Fruit fly (Drosophila melanogaster) whole organism, embryonic: Measurements from ENCODE around the gene Agpat4.

Source experiments
- ATbp ChIP-seq: fragments of 200-800 bp; sonication (Bioruptor generic); optimal IDR thresholded peaks from 2 replicates; lab custom pipeline; 2017; ENCODE audit warnings: missing biosample characterization, mild to moderate bottlenecking, missing genetic modification characterization, missing genetic modification reagents
- Aef1 ChIP-seq: fragments of 200-800 bp; sonication (Bioruptor generic); IDR thresholded peaks from 3 replicates; pipeline ENCODE4 v1.3.6; 2022; ENCODE audit warnings: missing biosample characterization, missing genetic modification characterization
- Blimp-1 ChIP-seq: fragments of 200-800 bp; sonication (Bioruptor generic); optimal IDR thresholded peaks from 3 replicates; lab custom pipeline; 2018; ENCODE audit warnings: missing biosample characterization, missing genetic modification characterization, mild to moderate bottlenecking, moderate library complexity, missing genetic modification reagents
- CG10543 ChIP-seq: fragments of 200-800 bp; sonication (Bioruptor generic); optimal IDR thresholded peaks from 3 replicates; lab custom pipeline; 2017; ENCODE audit warnings: missing biosample characterization, mild to moderate bottlenecking, missing genetic modification characterization, moderate library complexity
- CG11085 ChIP-seq: fragments of 200-800 bp; sonication (Bioruptor generic); IDR thresholded peaks from 2 replicates; pipeline ENCODE4 v1.3.6; 2022; ENCODE audit warnings: missing biosample characterization, missing genetic modification characterization
- CG12104 ChIP-seq: fragments of 200-800 bp; sonication (Bioruptor generic); optimal IDR thresholded peaks from 3 replicates; lab custom pipeline; 2016; ENCODE audit warnings: missing biosample characterization, missing genetic modification characterization
- CG14710 ChIP-seq: fragments of 200-800 bp; sonication (Bioruptor generic); optimal IDR thresholded peaks from 3 replicates; lab custom pipeline; 2019; ENCODE audit warnings: missing biosample characterization, mild to moderate bottlenecking, missing genetic modification characterization, moderate library complexity
- CG15269 ChIP-seq: fragments of 200-800 bp; sonication (Bioruptor generic); optimal IDR thresholded peaks from 2 replicates; lab custom pipeline; 2018; ENCODE audit warnings: missing biosample characterization, mild to moderate bottlenecking, missing genetic modification characterization, moderate library complexity
- CG16779 ChIP-seq: fragments of 200-800 bp; sonication (Bioruptor generic); IDR thresholded peaks from 2 replicates; pipeline ENCODE4 v1.3.6; 2022; ENCODE audit warnings: missing biosample characterization, missing genetic modification characterization
- CG17612 ChIP-seq: fragments of 200-800 bp; sonication (Bioruptor generic); IDR thresholded peaks from 2 replicates; pipeline ENCODE4 v1.3.6; 2022; ENCODE audit warnings: missing biosample characterization, missing genetic modification characterization
- CG17829 ChIP-seq: fragments of 200-800 bp; optimal IDR thresholded peaks from 2 replicates; lab custom pipeline; 2019; ENCODE audit warnings: missing biosample characterization, mild to moderate bottlenecking, missing genetic modification characterization, moderate library complexity
- CG18599 ChIP-seq: fragments of 200-800 bp; sonication (Bioruptor generic); optimal IDR thresholded peaks from 3 replicates; lab custom pipeline; 2017; ENCODE audit warnings: missing biosample characterization, missing genetic modification characterization, mild to moderate bottlenecking, moderate library complexity, missing genetic modification reagents
- CG31441 ChIP-seq: fragments of 200-800 bp; sonication (Bioruptor generic); IDR thresholded peaks from 2 replicates; pipeline ENCODE4 v1.3.6; 2022; ENCODE audit warnings: missing biosample characterization, missing genetic modification characterization
- CG3847 ChIP-seq: fragments of 200-800 bp; sonication (Bioruptor generic); IDR thresholded peaks from 2 replicates; pipeline ENCODE4 v1.3.6; 2022; ENCODE audit warnings: missing biosample characterization, missing genetic modification characterization
- CG6689 ChIP-seq: fragments of 200-800 bp; sonication (Bioruptor generic); IDR thresholded peaks from 2 replicates; pipeline ENCODE4 v1.3.6; 2022; ENCODE audit warnings: missing biosample characterization, missing genetic modification characterization
- CG6791 ChIP-seq: fragments of 200-800 bp; sonication (Bioruptor generic); IDR thresholded peaks from 3 replicates; pipeline ENCODE4 v1.3.6; 2022; ENCODE audit warnings: missing biosample characterization, missing genetic modification characterization; ENCODE audit not compliant: partially characterized antibody
- CG8290 ChIP-seq, 3 experiments: fragments of 200-800 bp; sonication (Bioruptor generic); optimal IDR thresholded peaks; 2 replicates each; lab custom pipeline; 2016 to 2019; ENCODE audit warnings: missing biosample characterization in 3 of 3, missing genetic modification characterization in 3 of 3, mild to moderate bottlenecking in 2 of 3, moderate library complexity in 1 of 3
- CG8765 ChIP-seq: fragments of 200-800 bp; sonication (Bioruptor generic); IDR thresholded peaks from 2 replicates; pipeline ENCODE4 v1.3.6; 2022; ENCODE audit warnings: missing biosample characterization, missing genetic modification characterization
- CG8924 ChIP-seq: fragments of 200-800 bp; optimal IDR thresholded peaks from 3 replicates; lab custom pipeline; 2019; ENCODE audit warnings: missing biosample characterization, mild to moderate bottlenecking, missing genetic modification characterization, moderate library complexity
- CG9727 ChIP-seq: fragments of 200-800 bp; sonication (Bioruptor generic); optimal IDR thresholded peaks from 3 replicates; lab custom pipeline; 2017; ENCODE audit warnings: missing biosample characterization, mild to moderate bottlenecking, missing genetic modification characterization
- Dp ChIP-seq: fragments of 200-800 bp; sonication (Bioruptor generic); optimal IDR thresholded peaks from 2 replicates; lab custom pipeline; 2018; ENCODE audit warnings: missing biosample characterization, mild to moderate bottlenecking, missing genetic modification characterization, moderate library complexity
- Ets65A ChIP-seq: fragments of 200-800 bp; sonication (Bioruptor generic); peaks from one replicate; lab custom pipeline; 2016; ENCODE audit warnings: missing biosample characterization, missing genetic modification characterization
- Hmx ChIP-seq: fragments of 200-800 bp; sonication (Bioruptor generic); optimal IDR thresholded peaks from 2 replicates; lab custom pipeline; 2016; ENCODE audit warnings: missing biosample characterization, missing genetic modification characterization
- MTF-1 ChIP-seq: fragments of 200-800 bp; sonication (Bioruptor generic); optimal IDR thresholded peaks from 2 replicates; lab custom pipeline; 2018; ENCODE audit warnings: missing biosample characterization, mild to moderate bottlenecking, missing genetic modification characterization, borderline replicate concordance
- Mrtf ChIP-seq: fragments of 200-800 bp; sonication (Bioruptor generic); IDR thresholded peaks from 3 replicates; pipeline ENCODE4 v1.3.6; 2022; ENCODE audit warnings: missing biosample characterization, missing genetic modification characterization
- NC2α ChIP-seq: fragments of 200-800 bp; sonication (Bioruptor generic); optimal IDR thresholded peaks from 2 replicates; lab custom pipeline; 2016; ENCODE audit warnings: missing biosample characterization, missing genetic modification characterization
- PHDP ChIP-seq: fragments of 200-800 bp; sonication (Bioruptor generic); optimal IDR thresholded peaks from 3 replicates; lab custom pipeline; 2018; ENCODE audit warnings: missing biosample characterization, mild to moderate bottlenecking, missing genetic modification characterization, moderate library complexity
- Taf1 ChIP-seq: fragments of 200-800 bp; sonication (Bioruptor generic); IDR thresholded peaks from 2 replicates; pipeline ENCODE4 v1.3.6; 2022; ENCODE audit warnings: missing biosample characterization, missing genetic modification characterization
- bab2 ChIP-seq: fragments of 200-800 bp; sonication (Bioruptor generic); optimal IDR thresholded peaks from 2 replicates; lab custom pipeline; 2016; ENCODE audit warnings: missing biosample characterization, missing genetic modification characterization
- br ChIP-seq: fragments of >200 bp; optimal IDR thresholded peaks from 2 replicates; lab custom pipeline; 2017
- cato ChIP-seq: fragments of 200-800 bp; sonication (Bioruptor generic); optimal IDR thresholded peaks from 2 replicates; lab custom pipeline; 2016; ENCODE audit warnings: missing biosample characterization, missing genetic modification characterization, borderline replicate concordance
- chif ChIP-seq, 2 experiments: fragments of 200-800 bp; sonication (Bioruptor generic); optimal IDR thresholded peaks; 3 replicates each; lab custom pipeline; 2016; ENCODE audit warnings: missing biosample characterization in 2 of 2, missing genetic modification characterization in 2 of 2
- dimm ChIP-seq: fragments of 200-800 bp; sonication (Bioruptor generic); IDR thresholded peaks from 2 replicates; pipeline ENCODE4 v1.3.6; 2022; ENCODE audit warnings: missing biosample characterization, missing genetic modification characterization
- exex ChIP-seq: fragments of 200-800 bp; sonication (Bioruptor generic); optimal IDR thresholded peaks from 4 replicates; lab custom pipeline; 2018; ENCODE audit warnings: missing biosample characterization, mild to moderate bottlenecking, missing genetic modification characterization, moderate library complexity
- fru ChIP-seq: fragments of >200 bp; optimal IDR thresholded peaks from 2 replicates; lab custom pipeline; 2017
- jing ChIP-seq: fragments of 200-800 bp; sonication (Bioruptor generic); optimal IDR thresholded peaks from 2 replicates; lab custom pipeline; 2018; ENCODE audit warnings: missing biosample characterization, mild to moderate bottlenecking, missing genetic modification characterization
- lmd ChIP-seq: fragments of 200-800 bp; sonication (Bioruptor generic); IDR thresholded peaks from 2 replicates; pipeline ENCODE4 v1.3.6; 2022; ENCODE audit warnings: missing biosample characterization, missing genetic modification characterization
- oc ChIP-seq: fragments of 200-800 bp; sonication (Bioruptor generic); optimal IDR thresholded peaks from 2 replicates; lab custom pipeline; 2018; ENCODE audit warnings: missing biosample characterization, mild to moderate bottlenecking, missing genetic modification characterization, moderate library complexity
- odd ChIP-seq: fragments of 200-800 bp; sonication (Bioruptor generic); optimal IDR thresholded peaks from 2 replicates; lab custom pipeline; 2017; ENCODE audit warnings: missing biosample characterization, mild to moderate bottlenecking, missing genetic modification characterization
- pan ChIP-seq, 4 experiments: fragments of >200 bp in 3 of 4; fragments of 200-800 bp in 1 of 4; sonication (Bioruptor generic) in 1 of 4; optimal IDR thresholded peaks in 3 of 4; IDR thresholded peaks in 1 of 4; 2 replicates each; pipeline versions ENCODE4 v1.3.6 to Lab custom; 2017 to 2022; ENCODE audit warnings: missing biosample characterization in 2 of 4, missing genetic modification characterization in 2 of 4, mixed read lengths in 1 of 4
- peb ChIP-seq: fragments of 200-800 bp; sonication (Bioruptor generic); IDR thresholded peaks from 2 replicates; pipeline ENCODE4 v1.3.6; 2022; ENCODE audit warnings: missing biosample characterization, missing genetic modification characterization
- psq ChIP-seq: fragments of 200-800 bp; sonication (Bioruptor generic); optimal IDR thresholded peaks from 2 replicates; lab custom pipeline; 2017; ENCODE audit warnings: missing biosample characterization, missing genetic modification characterization
- pzg ChIP-seq: fragments of 200-800 bp; sonication (Bioruptor generic); optimal IDR thresholded peaks from 3 replicates; lab custom pipeline; 2018; ENCODE audit warnings: missing biosample characterization, mild to moderate bottlenecking, missing genetic modification characterization, moderate library complexity
- repo ChIP-seq: fragments of 200-800 bp; sonication (Bioruptor generic); optimal IDR thresholded peaks from 2 replicates; lab custom pipeline; 2016; ENCODE audit warnings: missing biosample characterization, missing genetic modification characterization
- row ChIP-seq: fragments of 200-800 bp; sonication (Bioruptor generic); IDR thresholded peaks from 3 replicates; pipeline ENCODE4 v1.3.6; 2022; ENCODE audit warnings: missing biosample characterization, missing genetic modification characterization
- sd ChIP-seq: fragments of 200-800 bp; sonication (Bioruptor generic); optimal IDR thresholded peaks from 3 replicates; lab custom pipeline; 2018; ENCODE audit warnings: missing biosample characterization, mild to moderate bottlenecking, missing genetic modification characterization, moderate library complexity
- sqz ChIP-seq: fragments of 200-800 bp; sonication (Bioruptor generic); optimal IDR thresholded peaks from 3 replicates; lab custom pipeline; 2018; ENCODE audit warnings: missing biosample characterization, mild to moderate bottlenecking, missing genetic modification characterization
- ssp ChIP-seq: fragments of 200-800 bp; sonication (Bioruptor generic); IDR thresholded peaks from 2 replicates; pipeline ENCODE4 v1.3.6; 2022; ENCODE audit warnings: missing biosample characterization, missing genetic modification characterization
- tio ChIP-seq: fragments of 200-800 bp; sonication (Bioruptor generic); optimal IDR thresholded peaks from 2 replicates; lab custom pipeline; 2017; ENCODE audit warnings: missing biosample characterization, missing genetic modification characterization, inconsistent platforms

Gene Agpat4

dm6 chr3L:16385880-16386584 is 4.7 kb upstream of the Agpat4 start, which contains the start of the genes Agpat3 and RAF2 (continued):
- TF ChIP-seq CG17829 (peak; percentile 46), dimm (GFP tag; lab: Robert Waterston, UW) (no peak), CG18599 (GFP tag; lab: Kevin White, UChicago) (no peak), CG15269 (tag; lab: Kevin White, UChicago) (peak; percentile 66), CG31441 (GFP tag; lab: Robert Waterston, UW) (peak; percentile 53), CG8290 (GFP tag; optimal IDR thresholded peaks at IDR 0.05; lab: Kevin White, UChicago) (no peak), CG8290 (tag; optimal IDR thresholded peaks at IDR 0.05; lab: Kevin White, UChicago) (peak in 1 of 2 experiments; percentile 9), pan (optimal IDR thresholded peaks at IDR 0.05; lab: Kevin White, UChicago) (no peak), pan (GFP tag; optimal IDR thresholded peaks at IDR 0.05 in 1 of 2, IDR thresholded peaks at IDR 0.05 in 1 of 2) (peak in 1 of 2 experiments; percentile 5), oc (tag; lab: Kevin White, UChicago) (no peak), Hmx (no peak), Aef1 (GFP tag; lab: Robert Waterston, UW) (peak; percentile 38), Taf1 (GFP tag; lab: Robert Waterston, UW) (no peak), odd (no peak), fru (lab: Kevin White, UChicago) (no peak), lmd (GFP tag; lab: Robert Waterston, UW) (peak; percentile 67), cato (no peak), Mrtf (GFP tag; lab: Robert Waterston, UW) (no peak), CG16779 (GFP tag; lab: Robert Waterston, UW) (no peak), jing (GFP tag; lab: Kevin White, UChicago) (no peak), CG11085 (GFP tag; lab: Robert Waterston, UW) (no peak), NC2α (GFP tag; lab: Kevin White, UChicago) (no peak), tio (GFP tag; lab: Kevin White, UChicago) (peak; percentile 64), peb (no peak; the same call in 1 of the 2 replicates), Ets65A (GFP tag; lab: Kevin White, UChicago) (peak; percentile 85), row (GFP tag; lab: Robert Waterston, UW) (peak; percentile 80), Blimp-1 (peak; percentile 25), psq (GFP tag; lab: Kevin White, UChicago) (no peak), Dp (GFP tag; lab: Kevin White, UChicago) (peak; percentile 9), pzg (peak; percentile 44), CG8924 (tag; lab: Kevin White, UChicago) (peak; percentile 58), exex (tag; lab: Kevin White, UChicago) (no peak), CG3847 (peak; percentile 30; the same call in 1 of the 2 replicates), sqz (no peak), CG9727 (GFP tag; lab: Kevin White, UChicago) (peak; percentile 41), CG10543 (GFP tag; lab: Kevin White, UChicago) (no peak), PHDP (peak; percentile 40), CG17612 (GFP tag; lab: Robert Waterston, UW) (no peak; the same call in 1 of the 2 replicates), CG6791 (GFP tag; lab: Robert Waterston, UW) (no peak), CG12104 (peak; percentile 57), CG8765 (GFP tag; lab: Robert Waterston, UW) (0 out of 2 replicates have a peak, but pooled peaks have one; percentile 25), repo (no peak), MTF-1 (no peak), ssp (GFP tag; lab: Robert Waterston, UW) (peak; percentile 85), CG14710 (peak; percentile 76), sd (tag; lab: Kevin White, UChicago) (peak; percentile 27), br (no peak), bab2 (peak; percentile 40), CG6689 (GFP tag; lab: Robert Waterston, UW) (peak; percentile 64), ATbp (no peak), chif (GFP tag; optimal IDR thresholded peaks at IDR 0.05; lab: Kevin White, UChicago) (peak; percentile 21 to 28)
